Worm (Caenorhabditis elegans): Measurements from ENCODE around the gene npr-25.

Gene npr-25

DNA sequence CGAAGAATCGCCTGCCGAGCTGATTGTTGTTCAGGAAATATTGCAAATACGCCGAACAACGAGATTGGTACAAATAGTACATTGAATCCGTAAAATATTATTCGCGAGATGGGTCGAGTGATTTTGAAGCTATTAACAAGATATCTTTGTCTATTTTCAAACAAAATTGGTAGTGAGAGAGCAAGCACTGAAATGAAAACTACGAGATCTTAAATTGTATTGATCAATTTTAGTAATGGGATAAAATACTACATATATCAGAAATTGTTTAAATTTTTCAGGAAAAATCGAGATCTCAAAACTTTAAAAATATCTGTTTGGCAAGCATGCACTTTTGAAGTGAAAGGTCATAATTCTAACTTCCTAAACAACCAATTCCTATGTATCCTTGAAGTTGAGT, 48.6 kb downstream of the npr-25 start:
- TF ChIP-seq F57A8.1 (GFP tag; optimal IDR thresholded peaks at IDR 0.05) = no peak
- TF ChIP-seq efl-1 (GFP tag; optimal IDR thresholded peaks at IDR 0.05) = no peak
- TF ChIP-seq hmg-20 (GFP tag; IDR thresholded peaks at IDR 0.05) = no peak
- TF ChIP-seq C06A6.2 (GFP tag; conservative IDR thresholded peaks at IDR 0.05) = no peak
- no peak for TF ChIP-seq ccch-3 (GFP tag; optimal IDR thresholded peaks at IDR 0.05)
- no peak for TF ChIP-seq bed-2 (GFP tag; IDR thresholded peaks at IDR 0.05)
- no peak for TF ChIP-seq athp-1 (tag; optimal IDR thresholded peaks at IDR 0.05)
- TF ChIP-seq lin-26 (GFP tag; IDR thresholded peaks at IDR 0.05) = no peak
- TF ChIP-seq ceh-100 (GFP tag; IDR thresholded peaks at IDR 0.05) = no peak
- TF ChIP-seq bed-1 (GFP tag; IDR thresholded peaks at IDR 0.05) = no peak
- TF ChIP-seq mcd-1 (GFP tag; IDR thresholded peaks at IDR 0.05) = no peak

ce11 chrV:11302698-11303097, 50.1 kb downstream of the npr-25 start, which contains the start of gene srh-46:
TSS of gene srh-46 (minus strand) at chrV:11302886.
- TF ChIP-seq ceh-100 (GFP tag; IDR thresholded peaks at IDR 0.05) = no peak
- no peak for TF ChIP-seq F57C9.4 (tag; optimal IDR thresholded peaks at IDR 0.05)
- no peak for TF ChIP-seq Y53G8AR.9 (GFP tag; conservative IDR thresholded peaks at IDR 0.05)
- no peak for TF ChIP-seq sdz-38 (tag; optimal IDR thresholded peaks at IDR 0.05)
- no peak for TF ChIP-seq ztf-25 (GFP tag; IDR thresholded peaks at IDR 0.05)
- TF ChIP-seq B0035.1 (tag; optimal IDR thresholded peaks at IDR 0.05) = no peak
- no peak for TF ChIP-seq hmg-1.2 (GFP tag; IDR thresholded peaks at IDR 0.05)
- TF ChIP-seq somi-1 (GFP tag; optimal IDR thresholded peaks at IDR 0.05) = no peak
- no peak for TF ChIP-seq ZK185.1 (tag; optimal IDR thresholded peaks at IDR 0.05; ENCODE audit: poor library complexity, severe bottlenecking)
- no peak for TF ChIP-seq nfya-1 (tag; optimal IDR thresholded peaks at IDR 0.05; ENCODE audit: borderline replicate concordance, insufficient read depth)

- no peak for TF ChIP-seq gei-17 (GFP tag; optimal IDR thresholded peaks at IDR 0.05)
- no peak for TF ChIP-seq mxl-1 (tag; optimal IDR thresholded peaks at IDR 0.05)
- TF ChIP-seq aptf-3 (GFP tag; IDR thresholded peaks at IDR 0.05) = no peak
- TF ChIP-seq F37B4.10 (GFP tag; IDR thresholded peaks at IDR 0.05) = no peak
- no peak for TF ChIP-seq F52B5.7 (tag; optimal IDR thresholded peaks at IDR 0.05)
- TF ChIP-seq ceh-91 (GFP tag; IDR thresholded peaks at IDR 0.05) = no peak
- no peak for TF ChIP-seq C06A6.2 (GFP tag; conservative IDR thresholded peaks at IDR 0.05)
- TF ChIP-seq tbx-9 (tag; optimal IDR thresholded peaks at IDR 0.05; ENCODE audit: borderline replicate concordance) = no peak
- no peak for TF ChIP-seq snpc-4 (GFP tag; optimal IDR thresholded peaks at IDR 0.05)
- TF ChIP-seq snpc-4 (tag; optimal IDR thresholded peaks at IDR 0.05) = no peak
- no peak for TF ChIP-seq hmg-20 (GFP tag; IDR thresholded peaks at IDR 0.05)
- TF ChIP-seq lir-1 (GFP tag; conservative IDR thresholded peaks at IDR 0.05) = no peak
- no peak for TF ChIP-seq B0336.3 (GFP tag; IDR thresholded peaks at IDR 0.05)
- no peak for TF ChIP-seq ztf-26 (tag; optimal IDR thresholded peaks at IDR 0.05)
- no peak for TF ChIP-seq him-1 (tag; optimal IDR thresholded peaks at IDR 0.05)
- TF ChIP-seq ZK185.1 (tag; optimal IDR thresholded peaks at IDR 0.05; ENCODE audit: poor library complexity, severe bottlenecking) = no peak
- TF ChIP-seq Y56A3A.18 (GFP tag; IDR thresholded peaks at IDR 0.05) = no peak
- no peak for TF ChIP-seq efl-1 (GFP tag; optimal IDR thresholded peaks at IDR 0.05)
- TF ChIP-seq F39B2.1 (GFP tag; IDR thresholded peaks at IDR 0.05) = no peak
- no peak for TF ChIP-seq attf-6 (GFP tag; IDR thresholded peaks at IDR 0.05)
Observed at ce11 chrV:11300539-11300938, 52.3 kb downstream of the npr-25 start, which contains the start of gene srh-47. TSS of gene srh-47 (minus strand) at chrV:11300639.

DNA sequence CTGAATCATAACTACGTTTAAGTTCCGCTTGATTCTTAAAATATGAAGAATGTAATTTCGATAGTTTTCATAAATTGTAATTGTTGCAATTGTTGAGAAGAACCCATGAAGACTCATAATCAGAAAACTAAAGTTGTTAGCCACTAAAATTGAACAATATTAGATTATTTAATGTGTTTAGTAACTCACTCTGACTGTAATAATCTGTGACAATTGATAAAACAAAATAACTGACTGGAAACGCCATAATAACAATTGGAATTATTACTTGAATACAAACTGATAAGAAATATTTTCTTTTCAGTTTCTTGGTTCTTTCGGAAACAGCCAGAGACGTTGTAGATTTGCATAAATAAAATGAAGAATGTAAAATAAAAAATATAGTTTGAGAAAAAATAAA, 53.4 kb downstream of the npr-25 start:
- TF ChIP-seq cebp-1 (GFP tag; IDR thresholded peaks at IDR 0.05) (no peak), cebp-1 (tag; optimal IDR thresholded peaks at IDR 0.05) (no peak)

Measured in whole organism, young adult.